Worm (Caenorhabditis elegans): ENCODE measurements around the gene decr-1.2.

- TF ChIP-seq nhr-11 (tag; optimal IDR thresholded peaks at IDR 0.05), result no peak
- TF ChIP-seq C08G9.2 (tag; optimal IDR thresholded peaks at IDR 0.05), result no peak
- no peak for TF ChIP-seq pax-1 (tag; optimal IDR thresholded peaks at IDR 0.05)
- TF ChIP-seq dmd-4 (tag; optimal IDR thresholded peaks at IDR 0.05; ENCODE audit: borderline replicate concordance), result no peak
- TF ChIP-seq hlh-30 (tag; optimal IDR thresholded peaks at IDR 0.05; ENCODE audit: insufficient read depth), result no peak
- TF ChIP-seq elt-2 (tag; optimal IDR thresholded peaks at IDR 0.05), result no peak
- no peak for TF ChIP-seq pha-4 (tag; optimal IDR thresholded peaks at IDR 0.05)
- no peak for TF ChIP-seq pha-2 (tag; optimal IDR thresholded peaks at IDR 0.05)
- no peak for TF ChIP-seq mec-3 (tag; optimal IDR thresholded peaks at IDR 0.05; ENCODE audit: borderline replicate concordance)
Observed at ce11 chrII:8498173-8498572, 47.2 kb upstream of the decr-1.2 start.

Measured in whole organism, late embryonic.